Worm (Caenorhabditis elegans): Measurements from ENCODE around the gene twk-48.

Gene twk-48

DNA sequence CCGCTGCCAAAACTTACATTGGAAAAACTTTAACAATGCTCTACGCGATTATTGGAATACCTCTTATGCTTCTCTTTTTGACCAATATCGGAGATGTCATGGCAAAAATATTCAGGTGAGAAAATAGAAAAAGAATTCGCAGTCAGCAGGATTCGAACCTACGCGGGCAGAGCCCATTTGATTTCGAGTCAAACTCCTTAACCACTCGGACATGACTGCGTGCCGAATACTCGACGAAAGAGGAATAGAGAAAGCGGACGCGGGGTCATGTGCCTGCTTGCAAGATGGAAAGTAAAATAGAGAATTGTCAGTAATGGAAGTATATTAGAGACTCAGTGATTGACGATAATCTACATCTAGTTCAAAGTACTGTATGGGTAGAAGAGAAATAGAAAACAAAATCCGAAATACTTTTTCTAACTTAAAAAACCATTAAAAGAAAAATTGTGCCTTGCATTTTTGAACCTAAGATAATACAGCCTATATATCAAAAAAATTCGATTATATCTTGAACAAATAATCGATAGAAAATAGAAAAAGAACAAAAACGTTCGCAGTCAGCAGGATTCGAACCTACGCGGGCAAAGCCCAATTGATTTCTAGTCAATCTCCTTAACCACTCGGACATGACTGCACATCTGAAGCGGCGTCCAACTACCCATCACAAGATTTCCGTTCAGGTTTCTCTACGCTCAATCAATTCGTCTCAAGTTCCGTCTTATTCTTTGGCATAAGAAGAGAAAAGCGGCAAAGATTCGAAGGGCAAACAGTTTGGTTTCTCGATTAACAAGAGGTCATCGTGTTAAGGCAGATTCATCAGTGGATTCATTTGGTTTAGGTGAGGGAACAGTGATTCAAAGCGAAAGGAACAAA is 1.2 kb downstream of the twk-48 start (continued):
- TF ChIP-seq rec-8 (tag; optimal IDR thresholded peaks at IDR 0.05) (peak; percentile 61 to 73), ceh-100 (GFP tag; IDR thresholded peaks at IDR 0.05) (peak; percentile 52; the same call in 1 of the 2 replicates), Y95B8A.8 (GFP tag; IDR thresholded peaks at IDR 0.05) (peak; percentile 81; the same call in 1 of the 2 replicates), F23B12.7 (tag; optimal IDR thresholded peaks at IDR 0.05; ENCODE audit: insufficient read depth) (no peak), hrde-1 (tag; optimal IDR thresholded peaks at IDR 0.05; ENCODE audit: borderline replicate concordance) (peak; percentile 14), aptf-3 (GFP tag; IDR thresholded peaks at IDR 0.05) (0 out of 2 replicates have a peak, but pooled peaks have one; percentile 71), nfya-1 (tag; optimal IDR thresholded peaks at IDR 0.05; ENCODE audit: borderline replicate concordance, insufficient read depth) (no peak), F10E7.11 (tag; optimal IDR thresholded peaks at IDR 0.05) (peak; percentile 55), mxl-1 (tag; optimal IDR thresholded peaks at IDR 0.05) (peak; percentile 43), ceh-27 (GFP tag; optimal IDR thresholded peaks at IDR 0.05) (peak; percentile 59), lsl-1 (GFP tag; optimal IDR thresholded peaks at IDR 0.05) (peak; percentile 54), zim-3 (tag; optimal IDR thresholded peaks at IDR 0.05) (peak; percentile 80), nhr-27 (tag; optimal IDR thresholded peaks at IDR 0.05) (no peak), snpc-4 (GFP tag; optimal IDR thresholded peaks at IDR 0.05) (no peak), snpc-4 (tag; optimal IDR thresholded peaks at IDR 0.05) (peak in 2 of 4 experiments; percentile 34 to 37), ekl-4 (GFP tag; IDR thresholded peaks at IDR 0.05) (peak; percentile 61), F52B5.7 (tag; optimal IDR thresholded peaks at IDR 0.05) (peak; percentile 76), K11D2.4 (GFP tag; IDR thresholded peaks at IDR 0.05) (no peak), dpl-1 (GFP tag; optimal IDR thresholded peaks at IDR 0.05) (no peak), zfh-2 (GFP tag; conservative IDR thresholded peaks at IDR 0.05) (no peak), bed-2 (GFP tag; IDR thresholded peaks at IDR 0.05) (no peak), dox-1 (GFP tag; IDR thresholded peaks at IDR 0.05) (peak; percentile 72), chd-7 (tag; optimal IDR thresholded peaks at IDR 0.05) (peak; percentile 74), ets-4 (GFP tag; optimal IDR thresholded peaks at IDR 0.05) (peak; percentile 14), nhr-80 (tag; optimal IDR thresholded peaks at IDR 0.05) (peak; percentile 25), ceh-40 (GFP tag; IDR thresholded peaks at IDR 0.05) (peak; percentile 82; the same call in 1 of the 2 replicates), tbx-9 (tag; optimal IDR thresholded peaks at IDR 0.05; ENCODE audit: borderline replicate concordance) (no peak), mes-4 (tag; optimal IDR thresholded peaks at IDR 0.05) (peak; percentile 15), him-1 (tag; optimal IDR thresholded peaks at IDR 0.05) (peak; percentile 58), madf-3 (GFP tag; IDR thresholded peaks at IDR 0.05) (peak; percentile 54; the same call in 1 of the 2 replicates), let-607 (tag; optimal IDR thresholded peaks at IDR 0.05) (peak in 1 of 2 experiments; percentile 4), ztf-18 (tag; optimal IDR thresholded peaks at IDR 0.05) (peak; percentile 60), nfya-2 (GFP tag; IDR thresholded peaks at IDR 0.05) (no peak), madf-10 (tag; optimal IDR thresholded peaks at IDR 0.05) (peak; percentile 56)

DNA sequence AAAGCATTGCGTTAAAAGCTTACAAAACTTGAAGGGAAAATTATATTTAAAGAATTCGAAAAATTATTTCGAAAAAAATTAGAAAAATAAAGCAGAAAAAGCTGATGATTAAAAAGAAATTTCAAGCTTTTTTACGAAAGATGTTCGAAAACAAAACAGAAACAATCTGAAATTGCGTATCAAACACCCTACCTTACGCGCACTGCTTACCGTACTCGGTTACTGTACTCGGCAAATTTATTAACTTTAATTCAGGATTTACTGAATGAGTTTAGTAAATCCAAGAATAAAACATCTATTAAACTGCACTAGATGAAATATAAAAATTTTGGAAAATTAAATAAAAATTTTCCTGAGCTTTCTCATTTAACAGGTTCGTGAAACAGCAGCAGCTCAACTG is 1.9 kb downstream of the twk-48 start:
- TF ChIP-seq lsl-1 (GFP tag; optimal IDR thresholded peaks at IDR 0.05) = peak; percentile 83
- no peak for TF ChIP-seq D2030.7 (GFP tag; IDR thresholded peaks at IDR 0.05)
